Worm (Caenorhabditis elegans) whole organism, L1 larva: ENCODE measurements around the gene sra-8.

Source experiments
- F16B12.6 ChIP-seq: fragments of 150-350 bp; optimal IDR thresholded peaks from 2 replicates; lab custom pipeline; 2014; ENCODE audit warnings: missing biosample characterization, missing genetic modification characterization
- Y116A8C.19 ChIP-seq: sonication (generic microtip); optimal IDR thresholded peaks from 2 replicates; lab custom pipeline; 2016; ENCODE audit warnings: missing compliant biosample characterization, missing genetic modification characterization, borderline replicate concordance
- aly-2 ChIP-seq: fragments of 150-350 bp; optimal IDR thresholded peaks from 2 replicates; lab custom pipeline; 2014; ENCODE audit warnings: missing biosample characterization, missing genetic modification characterization
- blmp-1 ChIP-seq: fragments of 150-350 bp; optimal IDR thresholded peaks from 2 replicates; lab custom pipeline; 2014; ENCODE audit warnings: missing biosample characterization, missing genetic modification characterization
- ceh-63 ChIP-seq: fragments of 200-800 bp; sonication (Bioruptor generic); optimal IDR thresholded peaks from 2 replicates; lab custom pipeline; 2018; ENCODE audit warnings: mild to moderate bottlenecking, missing genetic modification characterization, missing compliant biosample characterization
- ceh-8 ChIP-seq: fragments of 200-800 bp; sonication (Bioruptor generic); optimal IDR thresholded peaks from 2 replicates; lab custom pipeline; 2018; ENCODE audit warnings: mild to moderate bottlenecking, missing genetic modification characterization, moderate library complexity, missing compliant biosample characterization
- ceh-82 ChIP-seq, 3 experiments: fragments of 150-350 bp in 1 of 3; sonication (generic microtip) in 2 of 3; optimal IDR thresholded peaks; 2 replicates each; lab custom pipeline; 2014 to 2017; ENCODE audit warnings: missing biosample characterization in 3 of 3, missing genetic modification characterization in 3 of 3
- ceh-88 ChIP-seq: fragments of 200-800 bp; sonication (Bioruptor generic); IDR thresholded peaks from 2 replicates; pipeline ENCODE4 v1.3.6; 2022; ENCODE audit warnings: missing genetic modification characterization, missing compliant biosample characterization
- ceh-90 ChIP-seq: sonication (generic microtip); optimal IDR thresholded peaks from 2 replicates; lab custom pipeline; 2016; ENCODE audit warnings: missing genetic modification characterization, missing compliant biosample characterization
- dpl-1 ChIP-seq, 3 experiments: fragments of 150-350 bp in 2 of 3; sonication (generic microtip) in 1 of 3; optimal IDR thresholded peaks; 2 replicates each; lab custom pipeline; 2014 to 2017; ENCODE audit warnings: missing biosample characterization in 3 of 3, missing genetic modification characterization in 3 of 3, missing genetic modification reagents in 3 of 3
- dsc-1 ChIP-seq: sonication (generic microtip); optimal IDR thresholded peaks from 2 replicates; lab custom pipeline; 2016; ENCODE audit warnings: mild to moderate bottlenecking, missing genetic modification characterization, missing compliant biosample characterization
- efl-1 ChIP-seq, 4 experiments: fragments of 150-350 bp; optimal IDR thresholded peaks in 3 of 4; peaks in 1 of 4; 1 replicate in 1 of 4; 2 replicates in 3 of 4; lab custom pipeline; 2014; ENCODE audit warnings: missing biosample characterization in 2 of 4, missing genetic modification characterization in 2 of 4, missing genetic modification reagents in 2 of 4
- efl-3 ChIP-seq: fragments of 200-800 bp; sonication (Bioruptor generic); optimal IDR thresholded peaks from 2 replicates; lab custom pipeline; 2018; ENCODE audit warnings: mild to moderate bottlenecking, missing genetic modification characterization, missing compliant biosample characterization
- egl-27 ChIP-seq, 2 experiments: fragments of 150-350 bp in 1 of 2; sonication (generic microtip); optimal IDR thresholded peaks; 3 replicates each; lab custom pipeline; 2017 to 2018; ENCODE audit warnings: missing biosample characterization in 2 of 2, missing genetic modification characterization in 2 of 2, missing genetic modification reagents in 2 of 2
- ets-5 ChIP-seq: fragments of 200-800 bp; sonication (Bioruptor generic); IDR thresholded peaks from 2 replicates; pipeline ENCODE4 v1.3.6; 2022; ENCODE audit warnings: missing genetic modification characterization, missing compliant biosample characterization
- fkh-10 ChIP-seq: sonication (generic microtip); optimal IDR thresholded peaks from 2 replicates; lab custom pipeline; 2017; ENCODE audit warnings: missing biosample characterization, missing genetic modification reagents, missing genetic modification characterization
- fkh-4 ChIP-seq: sonication (generic microtip); optimal IDR thresholded peaks from 2 replicates; lab custom pipeline; 2016; ENCODE audit warnings: missing compliant biosample characterization, missing genetic modification characterization, borderline replicate concordance
- fkh-8 ChIP-seq: sonication (generic microtip); optimal IDR thresholded peaks from 2 replicates; lab custom pipeline; 2016; ENCODE audit warnings: mild to moderate bottlenecking, missing genetic modification characterization, missing compliant biosample characterization
- fos-1 ChIP-seq: fragments of 150-350 bp; optimal IDR thresholded peaks from 2 replicates; lab custom pipeline; 2014; ENCODE audit warnings: missing biosample characterization, missing genetic modification characterization
- grh-1 ChIP-seq: fragments of 200-800 bp; sonication (Bioruptor generic); IDR thresholded peaks from 2 replicates; pipeline ENCODE4 v1.3.6; 2022; ENCODE audit warnings: missing genetic modification reagents, missing genetic modification characterization, missing compliant biosample characterization
- hlh-17 ChIP-seq: fragments of 200-800 bp; sonication (Bioruptor generic); optimal IDR thresholded peaks from 2 replicates; lab custom pipeline; 2018; ENCODE audit warnings: missing genetic modification characterization, mild to moderate bottlenecking, missing compliant biosample characterization, moderate library complexity, borderline replicate concordance
- lin-13 ChIP-seq: fragments of 150-350 bp; optimal IDR thresholded peaks from 2 replicates; lab custom pipeline; 2014; ENCODE audit warnings: missing biosample characterization, missing genetic modification reagents, missing genetic modification characterization
- lin-14 ChIP-seq: fragments of 200-800 bp; sonication (Bioruptor generic); optimal IDR thresholded peaks from 2 replicates; lab custom pipeline; 2018; ENCODE audit warnings: mild to moderate bottlenecking, missing genetic modification characterization, moderate library complexity, missing compliant biosample characterization
- mab-9 ChIP-seq: fragments of 200-800 bp; sonication (Bioruptor generic); IDR thresholded peaks from 2 replicates; pipeline ENCODE4 v1.3.6; 2022; ENCODE audit warnings: missing genetic modification reagents, missing genetic modification characterization, missing compliant biosample characterization
- mep-1 ChIP-seq: fragments of 150-350 bp; optimal IDR thresholded peaks from 2 replicates; lab custom pipeline; 2014; ENCODE audit warnings: missing biosample characterization, missing genetic modification characterization
- nhr-11 ChIP-seq: fragments of 150-350 bp; optimal IDR thresholded peaks from 2 replicates; lab custom pipeline; 2014; ENCODE audit warnings: missing biosample characterization, missing genetic modification characterization
- nhr-19 ChIP-seq: fragments of 200-800 bp; sonication (Bioruptor generic); conservative IDR thresholded peaks from 2 replicates; pipeline ENCODE4 v1.3.6; 2022; ENCODE audit warnings: missing genetic modification characterization, missing compliant biosample characterization
- nhr-47 ChIP-seq: sonication (generic microtip); optimal IDR thresholded peaks from 2 replicates; lab custom pipeline; 2016; ENCODE audit warnings: mild to moderate bottlenecking, missing genetic modification characterization, moderate library complexity, missing compliant biosample characterization
- nhr-90 ChIP-seq: sonication (generic microtip); optimal IDR thresholded peaks from 2 replicates; lab custom pipeline; 2016; ENCODE audit warnings: mild to moderate bottlenecking, missing genetic modification characterization, missing compliant biosample characterization; ENCODE audit not compliant: poor library complexity
- pax-3 ChIP-seq: fragments of 200-800 bp; sonication (Bioruptor generic); optimal IDR thresholded peaks from 2 replicates; lab custom pipeline; 2018; ENCODE audit warnings: mild to moderate bottlenecking, missing genetic modification characterization, moderate library complexity, missing compliant biosample characterization
- rnt-1 ChIP-seq: sonication (generic microtip); optimal IDR thresholded peaks from 2 replicates; lab custom pipeline; 2016; ENCODE audit warnings: mild to moderate bottlenecking, missing genetic modification characterization, moderate library complexity, missing compliant biosample characterization
- snu-23 ChIP-seq: sonication (generic microtip); optimal IDR thresholded peaks from 2 replicates; lab custom pipeline; 2016; ENCODE audit warnings: missing genetic modification characterization, missing compliant biosample characterization
- sox-4 ChIP-seq: sonication (generic microtip); optimal IDR thresholded peaks from 2 replicates; lab custom pipeline; 2016; ENCODE audit warnings: missing genetic modification characterization, missing compliant biosample characterization
- sup-37 ChIP-seq: fragments of 200-800 bp; sonication (Bioruptor generic); optimal IDR thresholded peaks from 2 replicates; lab custom pipeline; 2018; ENCODE audit warnings: mild to moderate bottlenecking, missing genetic modification characterization, missing compliant biosample characterization
- tlp-1 ChIP-seq: fragments of 150-350 bp; optimal IDR thresholded peaks from 2 replicates; lab custom pipeline; 2014; ENCODE audit warnings: missing biosample characterization, missing genetic modification characterization
- unc-30 ChIP-seq: sonication (generic microtip); optimal IDR thresholded peaks from 2 replicates; lab custom pipeline; 2017; ENCODE audit warnings: missing biosample characterization, missing genetic modification characterization
- unc-86 ChIP-seq: sonication (generic microtip); optimal IDR thresholded peaks from 2 replicates; lab custom pipeline; 2016; ENCODE audit warnings: missing genetic modification characterization, missing compliant biosample characterization
- xbp-1 ChIP-seq: sonication (generic microtip); optimal IDR thresholded peaks from 2 replicates; lab custom pipeline; 2016; ENCODE audit warnings: missing genetic modification characterization, missing compliant biosample characterization
- ztf-4 ChIP-seq: fragments of 150-350 bp; optimal IDR thresholded peaks from 2 replicates; lab custom pipeline; 2014; ENCODE audit warnings: missing biosample characterization, missing genetic modification characterization

The sra-8 gene

ce11 chrII:9521570-9521969, 16.0 kb upstream of the sra-8 start, which contains the start of gene sra-1:
TSS of gene sra-1 (minus strand) at chrII:9521670.
- no peak for TF ChIP-seq nhr-11 (tag; lab: Kevin White, UChicago)
- no peak for TF ChIP-seq unc-86 (tag; lab: Kevin White, UChicago)
- TF ChIP-seq egl-27 (tag; optimal IDR thresholded peaks at IDR 0.05; lab: Kevin White, UChicago), result no peak
- TF ChIP-seq unc-30 (tag; lab: Kevin White, UChicago), result no peak
- TF ChIP-seq dpl-1 (GFP tag; optimal IDR thresholded peaks at IDR 0.05; lab: Kevin White, UChicago), result no peak
- TF ChIP-seq sox-4 (tag; lab: Kevin White, UChicago), result no peak
- TF ChIP-seq fkh-10 (GFP tag; lab: Kevin White, UChicago), result no peak
- no peak for TF ChIP-seq snu-23 (GFP tag; lab: Kevin White, UChicago)
- TF ChIP-seq grh-1 (GFP tag; lab: Robert Waterston, UW), result no peak
- TF ChIP-seq lin-13 (GFP tag; lab: Kevin White, UChicago), result no peak
- TF ChIP-seq dsc-1, result no peak
- no peak for TF ChIP-seq nhr-47 (tag; lab: Kevin White, UChicago)
- TF ChIP-seq ets-5 (GFP tag; lab: Robert Waterston, UW), result no peak
- TF ChIP-seq sup-37 (GFP tag; lab: Kevin White, UChicago), result no peak
- no peak for TF ChIP-seq ceh-90 (tag; lab: Kevin White, UChicago)
- TF ChIP-seq ceh-63 (GFP tag; lab: Kevin White, UChicago), result no peak
- TF ChIP-seq, all 84 proteins: peak for 0

DNA sequence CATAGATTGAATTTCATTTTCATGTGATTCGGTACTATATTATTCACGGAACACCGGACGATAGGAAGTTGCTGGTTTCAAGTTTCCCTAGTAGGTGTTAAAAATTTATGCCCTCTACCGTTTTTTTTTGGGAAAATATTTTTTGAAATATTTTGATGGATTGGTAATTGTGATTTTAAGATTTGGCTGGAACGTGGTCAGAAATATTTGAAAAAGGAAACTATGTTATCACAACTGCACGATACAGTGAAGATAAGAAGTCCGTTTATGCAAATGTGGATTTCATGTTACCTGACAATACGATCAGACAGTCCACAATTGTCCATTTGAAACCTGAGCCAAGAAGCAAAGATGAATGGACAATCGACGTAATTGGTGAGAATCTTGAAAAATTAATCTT, 14.5 kb upstream of the sra-8 start, which contains the start of gene AH6.17:
Gene AH6.17 (plus strand): TSS at position 185 of the 400 bp plus-strand sequence.
- TF ChIP-seq efl-1 (optimal IDR thresholded peaks at IDR 0.05; lab: Kevin White, UChicago) (no peak), efl-1 (GFP tag; optimal IDR thresholded peaks at IDR 0.05 in 1 of 2; lab: Kevin White, UChicago) (no peak), hlh-17 (no peak), ceh-88 (GFP tag; lab: Robert Waterston, UW) (no peak), Y116A8C.19 (tag; lab: Kevin White, UChicago) (no peak), ceh-90 (tag; lab: Kevin White, UChicago) (no peak), F16B12.6 (tag; lab: Kevin White, UChicago) (no peak), mab-9 (GFP tag; lab: Robert Waterston, UW) (no peak), aly-2 (no peak), fkh-4 (tag; lab: Kevin White, UChicago) (no peak), ztf-4 (tag; lab: Kevin White, UChicago) (no peak), rnt-1 (tag; lab: Kevin White, UChicago) (no peak), fkh-8 (tag; lab: Kevin White, UChicago) (no peak), nhr-19 (GFP tag; lab: Robert Waterston, UW) (no peak), unc-86 (tag; lab: Kevin White, UChicago) (no peak), tlp-1 (tag; lab: Kevin White, UChicago) (no peak), efl-3 (GFP tag; lab: Kevin White, UChicago) (no peak)
- TF ChIP-seq, all 84 proteins: peak for 0

DNA sequence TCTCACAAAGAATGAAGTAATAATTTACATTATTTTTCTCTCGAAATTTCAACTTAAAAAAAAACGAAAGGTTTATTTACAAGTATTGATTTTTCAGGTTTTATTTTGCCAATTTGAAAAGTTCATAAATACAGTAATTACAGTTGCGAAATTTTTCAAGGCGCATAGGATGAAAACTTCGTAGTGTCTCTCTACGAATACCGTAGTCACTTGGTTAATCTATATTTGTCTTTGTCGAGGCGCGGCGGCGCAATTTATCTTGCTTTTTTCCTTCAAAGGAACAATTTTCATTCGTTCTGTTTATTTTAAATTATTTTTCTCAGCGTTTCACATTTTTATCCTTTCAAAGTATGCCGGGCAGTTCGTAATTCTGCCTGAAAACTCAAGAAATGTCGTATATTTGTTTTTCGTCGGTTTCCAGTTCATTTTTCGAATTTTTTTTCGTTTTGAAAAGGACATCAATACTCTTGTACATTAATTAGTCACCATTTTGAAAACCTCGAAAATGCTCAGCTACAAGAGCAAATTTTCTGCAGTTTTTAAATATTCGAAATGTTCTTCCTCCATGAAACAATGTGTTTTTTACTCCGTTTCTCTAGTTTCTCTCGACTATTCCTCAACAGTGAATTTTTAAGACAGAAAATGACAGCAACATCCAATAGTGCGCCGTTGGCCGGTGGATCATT, 13.8 kb upstream of the sra-8 start, which contains the start of gene mex-6:
Gene mex-6 (plus strand): TSS at position 636 of the 686 bp plus-strand sequence.
- TF ChIP-seq nhr-90 (tag; lab: Kevin White, UChicago) (no peak), pax-3 (tag; lab: Kevin White, UChicago) (no peak), Y116A8C.19 (tag; lab: Kevin White, UChicago) (no peak), mep-1 (tag; lab: Kevin White, UChicago) (no peak), aly-2 (no peak), egl-27 (tag; optimal IDR thresholded peaks at IDR 0.05; lab: Kevin White, UChicago) (no peak), ceh-82 (tag; optimal IDR thresholded peaks at IDR 0.05; lab: Kevin White, UChicago) (no peak), ztf-4 (tag; lab: Kevin White, UChicago) (no peak), blmp-1 (no peak), lin-14 (GFP tag; lab: Kevin White, UChicago) (no peak), ets-5 (GFP tag; lab: Robert Waterston, UW) (no peak), fos-1 (no peak), nhr-47 (tag; lab: Kevin White, UChicago) (no peak), dpl-1 (GFP tag; optimal IDR thresholded peaks at IDR 0.05; lab: Kevin White, UChicago) (no peak), xbp-1 (tag; lab: Kevin White, UChicago) (no peak), unc-30 (tag; lab: Kevin White, UChicago) (no peak), lin-13 (GFP tag; lab: Kevin White, UChicago) (no peak), ceh-88 (GFP tag; lab: Robert Waterston, UW) (no peak), ceh-8 (GFP tag; lab: Kevin White, UChicago) (no peak)
